Worm (Caenorhabditis elegans) whole organism, mixed stage, embryonic: Measurements from ENCODE around the gene F14D2.15.

Experiments
- M03D4.4 ChIP-seq: sonication (generic microtip); optimal IDR thresholded peaks from 2 replicates; lab custom pipeline; 2017; ENCODE audit warnings: mild to moderate bottlenecking, missing genetic modification characterization, missing compliant biosample characterization
- bed-3 ChIP-seq: fragments of 200-800 bp; sonication (Bioruptor generic); optimal IDR thresholded peaks from 3 replicates; lab custom pipeline; 2018; ENCODE audit warnings: mild to moderate bottlenecking, missing genetic modification characterization, moderate library complexity, missing compliant biosample characterization
- blmp-1 ChIP-seq: fragments of 150-350 bp; optimal IDR thresholded peaks from 2 replicates; lab custom pipeline; 2014; ENCODE audit warnings: missing biosample characterization, missing genetic modification characterization
- ceh-39 ChIP-seq: fragments of 150-350 bp; optimal IDR thresholded peaks from 2 replicates; lab custom pipeline; 2014; ENCODE audit warnings: missing biosample characterization, missing genetic modification characterization
- ceh-43 ChIP-seq: fragments of 200-800 bp; sonication (Bioruptor generic); optimal IDR thresholded peaks from 2 replicates; lab custom pipeline; 2018; ENCODE audit warnings: mild to moderate bottlenecking, missing genetic modification characterization, moderate library complexity, missing compliant biosample characterization
- ceh-83 ChIP-seq: fragments of 200-800 bp; sonication (Bioruptor generic); optimal IDR thresholded peaks from 2 replicates; lab custom pipeline; 2018; ENCODE audit warnings: mild to moderate bottlenecking, missing genetic modification characterization, missing compliant biosample characterization
- ces-1 ChIP-seq: fragments of 150-350 bp; optimal IDR thresholded peaks from 2 replicates; lab custom pipeline; 2014; ENCODE audit warnings: missing biosample characterization, missing genetic modification reagents, missing genetic modification characterization
- cnd-1 ChIP-seq: fragments of 200-800 bp; sonication (Bioruptor generic); optimal IDR thresholded peaks from 2 replicates; lab custom pipeline; 2018; ENCODE audit warnings: mild to moderate bottlenecking, missing genetic modification characterization, missing compliant biosample characterization
- drap-1 ChIP-seq: fragments of 200-800 bp; sonication (Bioruptor generic); optimal IDR thresholded peaks from 3 replicates; lab custom pipeline; 2018; ENCODE audit warnings: mild to moderate bottlenecking, missing genetic modification characterization, missing compliant biosample characterization
- elt-1 ChIP-seq: sonication (generic microtip); optimal IDR thresholded peaks from 2 replicates; lab custom pipeline; 2017; ENCODE audit warnings: missing genetic modification characterization, mild to moderate bottlenecking, missing compliant biosample characterization, antibody characterized with exemption, moderate library complexity, borderline replicate concordance; ENCODE audit not compliant: insufficient read depth
- elt-3 ChIP-seq: fragments of 150-350 bp; optimal IDR thresholded peaks from 2 replicates; lab custom pipeline; 2014; ENCODE audit warnings: missing biosample characterization, missing genetic modification characterization
- flh-1 ChIP-seq: fragments of 200-800 bp; sonication (Bioruptor generic); optimal IDR thresholded peaks from 2 replicates; lab custom pipeline; 2018; ENCODE audit warnings: mild to moderate bottlenecking, missing genetic modification characterization, moderate library complexity, missing compliant biosample characterization
- ham-2 ChIP-seq: fragments of 200-800 bp; sonication (Bioruptor generic); optimal IDR thresholded peaks from 2 replicates; lab custom pipeline; 2018; ENCODE audit warnings: mild to moderate bottlenecking, missing genetic modification characterization, missing compliant biosample characterization
- hlh-1 ChIP-seq: fragments of 150-350 bp; optimal IDR thresholded peaks from 2 replicates; lab custom pipeline; 2014; ENCODE audit warnings: missing biosample characterization, missing genetic modification reagents, missing genetic modification characterization
- lin-13 ChIP-seq: fragments of 150-350 bp; optimal IDR thresholded peaks from 2 replicates; lab custom pipeline; 2014; ENCODE audit warnings: missing biosample characterization, missing genetic modification characterization
- lin-32 ChIP-seq: fragments of 200-800 bp; sonication (Bioruptor generic); optimal IDR thresholded peaks from 2 replicates; lab custom pipeline; 2018; ENCODE audit warnings: mild to moderate bottlenecking, missing genetic modification characterization, missing compliant biosample characterization
- lsy-2 ChIP-seq: fragments of 150-350 bp; optimal IDR thresholded peaks from 2 replicates; lab custom pipeline; 2014; ENCODE audit warnings: missing biosample characterization, missing genetic modification characterization
- mep-1 ChIP-seq: fragments of 150-350 bp; optimal IDR thresholded peaks from 2 replicates; lab custom pipeline; 2017; ENCODE audit warnings: missing biosample characterization, missing genetic modification reagents, missing genetic modification characterization, inconsistent platforms
- mls-2 ChIP-seq: sonication (generic microtip); optimal IDR thresholded peaks from 2 replicates; lab custom pipeline; 2016; ENCODE audit warnings: mild to moderate bottlenecking, missing genetic modification characterization, moderate library complexity, missing compliant biosample characterization
- nhr-12 ChIP-seq: fragments of 150-350 bp; optimal IDR thresholded peaks from 2 replicates; lab custom pipeline; 2014; ENCODE audit warnings: missing biosample characterization, missing genetic modification characterization
- nhr-2 ChIP-seq: fragments of 150-350 bp; optimal IDR thresholded peaks from 2 replicates; lab custom pipeline; 2014; ENCODE audit warnings: missing biosample characterization, missing genetic modification characterization
- nhr-237 ChIP-seq: fragments of 150-350 bp; optimal IDR thresholded peaks from 2 replicates; lab custom pipeline; 2014; ENCODE audit warnings: missing biosample characterization, missing genetic modification characterization
- nhr-28 ChIP-seq: fragments of 150-350 bp; optimal IDR thresholded peaks from 2 replicates; lab custom pipeline; 2014; ENCODE audit warnings: missing biosample characterization, missing genetic modification characterization
- nhr-76 ChIP-seq: sonication (generic microtip); optimal IDR thresholded peaks from 2 replicates; lab custom pipeline; 2017; ENCODE audit warnings: missing biosample characterization, missing genetic modification characterization
- pha-4 ChIP-seq: fragments of 150-350 bp; optimal IDR thresholded peaks from 2 replicates; lab custom pipeline; 2018; ENCODE audit warnings: missing biosample characterization, missing genetic modification reagents, missing genetic modification characterization
- sem-2 ChIP-seq: fragments of 200-800 bp; sonication (Bioruptor generic); optimal IDR thresholded peaks from 2 replicates; lab custom pipeline; 2018; ENCODE audit warnings: mild to moderate bottlenecking, missing genetic modification characterization, missing compliant biosample characterization
- snpc-4 ChIP-seq: fragments of 150-350 bp; optimal IDR thresholded peaks from 2 replicates; lab custom pipeline; 2014; ENCODE audit warnings: missing biosample characterization, missing genetic modification characterization
- sptf-1 ChIP-seq: sonication (generic microtip); optimal IDR thresholded peaks from 2 replicates; lab custom pipeline; 2017; ENCODE audit warnings: mild to moderate bottlenecking, missing genetic modification characterization, moderate library complexity, missing compliant biosample characterization
- tbx-8 ChIP-seq: fragments of 200-800 bp; sonication (Bioruptor generic); optimal IDR thresholded peaks from 2 replicates; lab custom pipeline; 2018; ENCODE audit warnings: mild to moderate bottlenecking, missing genetic modification characterization, moderate library complexity, missing compliant biosample characterization
- unc-120 ChIP-seq: sonication (generic microtip); optimal IDR thresholded peaks from 2 replicates; lab custom pipeline; 2017; ENCODE audit warnings: missing genetic modification characterization, missing compliant biosample characterization; ENCODE audit not compliant: poor library complexity, severe bottlenecking
- unc-39 ChIP-seq: fragments of 150-350 bp; optimal IDR thresholded peaks from 2 replicates; lab custom pipeline; 2014; ENCODE audit warnings: missing biosample characterization, missing genetic modification characterization
- unc-62 ChIP-seq: fragments of 150-350 bp; optimal IDR thresholded peaks from 2 replicates; lab custom pipeline; 2014; ENCODE audit warnings: missing biosample characterization, missing genetic modification reagents, missing genetic modification characterization
- zip-8 ChIP-seq: fragments of 150-350 bp; optimal IDR thresholded peaks from 2 replicates; lab custom pipeline; 2014; ENCODE audit warnings: missing biosample characterization, missing genetic modification characterization

The F14D2.15 gene

DNA sequence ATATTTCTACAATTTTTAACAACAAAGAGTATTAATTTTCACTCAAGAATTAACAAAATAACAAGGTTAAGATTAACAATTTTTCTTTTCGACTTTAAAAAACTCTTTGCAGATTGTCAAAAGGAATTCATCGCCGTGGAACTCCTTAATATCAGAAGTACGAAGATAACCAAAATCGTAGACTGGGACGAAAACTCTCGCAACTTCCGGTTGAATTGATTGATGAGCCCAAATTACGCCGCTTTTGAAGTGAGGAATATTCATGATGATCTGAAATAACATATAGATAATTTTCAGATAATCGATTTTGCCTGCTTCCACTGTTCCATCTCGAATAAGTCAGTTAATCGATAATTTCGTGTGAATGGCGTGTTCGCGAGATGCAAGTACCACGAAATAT, at the start of gene F14D2.15:
Gene F14D2.15 (minus strand): TSS at position 101 of the 400 bp plus-strand sequence.
- no peak for TF ChIP-seq pha-4 (tag; lab: Kevin White, UChicago)
- TF ChIP-seq zip-8 (tag; lab: Kevin White, UChicago): no peak
- no peak for TF ChIP-seq nhr-12 (tag; lab: Kevin White, UChicago)
- no peak for TF ChIP-seq blmp-1 (tag; lab: Kevin White, UChicago)
- no peak for TF ChIP-seq nhr-2 (tag; lab: Kevin White, UChicago)
- no peak for TF ChIP-seq unc-120
- TF ChIP-seq snpc-4 (tag; lab: Kevin White, UChicago): no peak
- TF ChIP-seq hlh-1 (tag; lab: Kevin White, UChicago): no peak
- TF ChIP-seq, all 35 proteins: peak for 0

- no peak for TF ChIP-seq cnd-1 (tag; lab: Kevin White, UChicago)
- TF ChIP-seq nhr-76 (tag; lab: Kevin White, UChicago): no peak
- TF ChIP-seq nhr-12 (tag; lab: Kevin White, UChicago): no peak
- TF ChIP-seq mls-2: no peak
- no peak for TF ChIP-seq unc-120
- TF ChIP-seq snpc-4 (tag; lab: Kevin White, UChicago): no peak
- no peak for TF ChIP-seq flh-1 (GFP tag; lab: Kevin White, UChicago)
- no peak for TF ChIP-seq sptf-1 (tag; lab: Kevin White, UChicago)
- TF ChIP-seq lin-13 (tag; lab: Kevin White, UChicago): no peak
- TF ChIP-seq M03D4.4: no peak
- TF ChIP-seq ceh-43 (GFP tag; lab: Kevin White, UChicago): no peak
- no peak for TF ChIP-seq sem-2
Observed at ce11 chrII:3387503-3387902, 43.9 kb upstream of the F14D2.15 start, which contains the start of gene T06D4.6. Gene T06D4.6, minus strand, starts transcription at chrII:3387603.

ce11 chrII:3385736-3386135, 42.1 kb upstream of the F14D2.15 start, which contains the start of gene T06D4.2:
Gene T06D4.2, minus strand, starts transcription at chrII:3385905.
- TF ChIP-seq nhr-28 (tag; lab: Kevin White, UChicago) (no peak), tbx-8 (GFP tag; lab: Kevin White, UChicago) (no peak), snpc-4 (tag; lab: Kevin White, UChicago) (no peak), lin-13 (tag; lab: Kevin White, UChicago) (no peak), unc-62 (GFP tag; lab: Kevin White, UChicago) (no peak), mls-2 (no peak), lin-32 (no peak), zip-8 (tag; lab: Kevin White, UChicago) (no peak), sem-2 (no peak), elt-3 (tag; lab: Kevin White, UChicago) (no peak), M03D4.4 (no peak), unc-39 (no peak), lsy-2 (tag; lab: Kevin White, UChicago) (no peak), nhr-237 (tag; lab: Kevin White, UChicago) (no peak), unc-120 (no peak), nhr-12 (tag; lab: Kevin White, UChicago) (no peak), ceh-39 (no peak)

ce11 chrII:3383116-3383515, 39.5 kb upstream of the F14D2.15 start:
- TF ChIP-seq ham-2 (GFP tag; lab: Kevin White, UChicago) (no peak), sptf-1 (tag; lab: Kevin White, UChicago) (no peak), blmp-1 (tag; lab: Kevin White, UChicago) (no peak), ceh-83 (GFP tag; lab: Kevin White, UChicago) (no peak), elt-3 (tag; lab: Kevin White, UChicago) (no peak), drap-1 (GFP tag; lab: Kevin White, UChicago) (no peak), M03D4.4 (no peak), flh-1 (GFP tag; lab: Kevin White, UChicago) (no peak), unc-62 (GFP tag; lab: Kevin White, UChicago) (no peak), tbx-8 (GFP tag; lab: Kevin White, UChicago) (no peak)

DNA sequence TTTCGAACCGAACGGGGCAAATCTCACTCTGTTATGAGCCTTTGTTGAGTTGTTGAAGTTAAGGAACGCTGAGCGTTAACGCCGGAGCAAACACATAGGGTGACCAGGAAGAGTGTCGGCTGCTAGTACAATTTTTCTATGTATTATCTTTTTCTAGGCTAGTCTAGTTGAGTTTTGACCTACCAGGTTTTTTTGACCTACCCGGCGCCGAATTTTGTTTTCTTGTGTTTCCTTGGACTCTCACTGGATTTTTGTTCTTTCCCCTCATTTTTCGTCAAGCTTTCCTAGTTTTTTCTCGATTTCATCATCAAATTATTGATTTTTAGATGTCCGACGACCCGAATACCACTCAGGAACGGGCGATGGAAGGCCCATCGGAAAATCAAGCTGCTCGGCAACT, 37.9 kb upstream of the F14D2.15 start, which contains the start of gene T06D4.1:
Gene T06D4.1 (plus strand): TSS at position 321 of the 400 bp plus-strand sequence.
- TF ChIP-seq nhr-12 (tag; lab: Kevin White, UChicago) (no peak), sem-2 (no peak), nhr-237 (tag; lab: Kevin White, UChicago) (no peak), flh-1 (GFP tag; lab: Kevin White, UChicago) (no peak), bed-3 (no peak), cnd-1 (tag; lab: Kevin White, UChicago) (no peak), ces-1 (GFP tag; lab: Kevin White, UChicago) (no peak), unc-120 (no peak), tbx-8 (GFP tag; lab: Kevin White, UChicago) (no peak), ceh-39 (no peak), lsy-2 (tag; lab: Kevin White, UChicago) (no peak), unc-39 (no peak), elt-1 (tag; lab: Kevin White, UChicago) (no peak), pha-4 (tag; lab: Kevin White, UChicago) (no peak), lin-13 (tag; lab: Kevin White, UChicago) (no peak), mep-1 (tag; lab: Kevin White, UChicago) (no peak), unc-62 (GFP tag; lab: Kevin White, UChicago) (no peak)
